Fruit fly (Drosophila melanogaster) whole organism, embryonic: ENCODE results near the gene AMPdeam.
A peak's percentile ranks its signal among the peaks of the same experiment; 100 is the strongest.

Experiments used
- CG10565 ChIP-seq: fragments of 200-800 bp; sonication (Bioruptor generic); optimal IDR thresholded peaks from 3 replicates; lab custom pipeline; 2016; ENCODE audit warnings: missing biosample characterization, mild to moderate bottlenecking, missing genetic modification characterization
- CG11560 ChIP-seq: fragments of 200-800 bp; sonication (Bioruptor generic); IDR thresholded peaks from 3 replicates; pipeline ENCODE4 v1.3.6; 2022; ENCODE audit warnings: missing biosample characterization, missing genetic modification characterization
- CG13296 ChIP-seq: fragments of 200-800 bp; sonication (Bioruptor generic); optimal IDR thresholded peaks from 3 replicates; lab custom pipeline; 2018; ENCODE audit warnings: missing biosample characterization, mild to moderate bottlenecking, missing genetic modification characterization
- CG13894 ChIP-seq: fragments of 200-800 bp; sonication (Bioruptor generic); optimal IDR thresholded peaks from 3 replicates; lab custom pipeline; 2018; ENCODE audit warnings: missing biosample characterization, mild to moderate bottlenecking, missing genetic modification characterization, moderate library complexity
- CG15011 ChIP-seq: fragments of 200-800 bp; sonication (Bioruptor generic); optimal IDR thresholded peaks from 3 replicates; lab custom pipeline; 2018; ENCODE audit warnings: missing biosample characterization, mild to moderate bottlenecking, missing genetic modification characterization
- CG15514 ChIP-seq: fragments of 200-800 bp; sonication (Bioruptor generic); optimal IDR thresholded peaks from 3 replicates; lab custom pipeline; 2017; ENCODE audit warnings: missing biosample characterization, missing genetic modification characterization, mild to moderate bottlenecking, moderate library complexity, missing genetic modification reagents
- CG1603 ChIP-seq: fragments of 200-800 bp; sonication (Bioruptor generic); optimal IDR thresholded peaks from 2 replicates; lab custom pipeline; 2019; ENCODE audit warnings: missing biosample characterization, mild to moderate bottlenecking, missing genetic modification characterization, moderate library complexity
- CG17385 ChIP-seq: fragments of 200-800 bp; sonication (Bioruptor generic); optimal IDR thresholded peaks from 3 replicates; lab custom pipeline; 2018; ENCODE audit warnings: missing biosample characterization, mild to moderate bottlenecking, missing genetic modification characterization
- CG2129 ChIP-seq: fragments of 200-800 bp; sonication (Bioruptor generic); IDR thresholded peaks from 2 replicates; pipeline ENCODE4 v1.3.6; 2022; ENCODE audit warnings: missing biosample characterization, missing genetic modification characterization; ENCODE audit not compliant: partially characterized antibody
- CG30431 ChIP-seq: fragments of 200-800 bp; sonication (Bioruptor generic); optimal IDR thresholded peaks from 2 replicates; lab custom pipeline; 2017; ENCODE audit warnings: missing biosample characterization, missing genetic modification characterization
- CG34376 ChIP-seq: fragments of 200-800 bp; sonication (Bioruptor generic); optimal IDR thresholded peaks from 2 replicates; lab custom pipeline; 2018; ENCODE audit warnings: missing biosample characterization, mild to moderate bottlenecking, missing genetic modification characterization
- CG4424 ChIP-seq: fragments of 200-800 bp; sonication (Bioruptor generic); optimal IDR thresholded peaks from 3 replicates; lab custom pipeline; 2016; ENCODE audit warnings: missing biosample characterization, missing genetic modification characterization
- CG6272 ChIP-seq: fragments of 200-800 bp; sonication (Bioruptor generic); IDR thresholded peaks from 2 replicates; pipeline ENCODE4 v1.3.6; 2022; ENCODE audit warnings: missing biosample characterization, missing genetic modification characterization
- CG6689 ChIP-seq: fragments of 200-800 bp; sonication (Bioruptor generic); IDR thresholded peaks from 2 replicates; pipeline ENCODE4 v1.3.6; 2022; ENCODE audit warnings: missing biosample characterization, missing genetic modification characterization
- CG7786 ChIP-seq: fragments of 200-800 bp; sonication (Bioruptor generic); optimal IDR thresholded peaks from 2 replicates; lab custom pipeline; 2016; ENCODE audit warnings: missing biosample characterization, missing genetic modification characterization
- CG8290 ChIP-seq, 3 experiments: fragments of 200-800 bp; sonication (Bioruptor generic); optimal IDR thresholded peaks; 2 replicates each; lab custom pipeline; 2016 to 2019; ENCODE audit warnings: missing biosample characterization in 3 of 3, missing genetic modification characterization in 3 of 3, mild to moderate bottlenecking in 2 of 3, moderate library complexity in 1 of 3
- Dek ChIP-seq: fragments of 200-800 bp; sonication (Bioruptor generic); optimal IDR thresholded peaks from 3 replicates; lab custom pipeline; 2019; ENCODE audit warnings: missing biosample characterization, mild to moderate bottlenecking, missing genetic modification characterization, moderate library complexity
- Fer1 ChIP-seq: fragments of 200-800 bp; sonication (Bioruptor generic); optimal IDR thresholded peaks from 2 replicates; lab custom pipeline; 2017; ENCODE audit warnings: missing biosample characterization, mild to moderate bottlenecking, missing genetic modification characterization
- HLHmδ ChIP-seq: fragments of 200-800 bp; sonication (Bioruptor generic); optimal IDR thresholded peaks from 2 replicates; lab custom pipeline; 2018; ENCODE audit warnings: missing biosample characterization, mild to moderate bottlenecking, missing genetic modification characterization, moderate library complexity
- Hr39 ChIP-seq: fragments of >200 bp; optimal IDR thresholded peaks from 2 replicates; lab custom pipeline; 2017
- Mad ChIP-seq: fragments of 200-800 bp; sonication (Bioruptor generic); optimal IDR thresholded peaks from 2 replicates; lab custom pipeline; 2016; ENCODE audit warnings: missing biosample characterization, missing genetic modification characterization
- Med ChIP-seq: fragments of 200-800 bp; sonication (Bioruptor generic); peaks from one replicate; lab custom pipeline; 2016; ENCODE audit warnings: missing biosample characterization, missing genetic modification characterization, mild to moderate bottlenecking, inconsistent platforms, moderate library complexity
- NK7.1 ChIP-seq: fragments of 200-800 bp; sonication (Bioruptor generic); optimal IDR thresholded peaks from 3 replicates; lab custom pipeline; 2016; ENCODE audit warnings: missing biosample characterization, missing genetic modification characterization
- cad ChIP-seq: fragments of >200 bp; optimal IDR thresholded peaks from 2 replicates; lab custom pipeline; 2017; ENCODE audit warnings: missing biosample characterization, missing genetic modification characterization
- chinmo ChIP-seq: fragments of 200-800 bp; sonication (Bioruptor generic); IDR thresholded peaks from 4 replicates; pipeline ENCODE4 v1.3.6; 2022; ENCODE audit warnings: missing biosample characterization, missing genetic modification characterization; ENCODE audit not compliant: partially characterized antibody
- crp ChIP-seq, 2 experiments: fragments of 200-800 bp; sonication (Bioruptor generic); optimal IDR thresholded peaks; 2 replicates in 1 of 2; 3 replicates in 1 of 2; lab custom pipeline; 2017; ENCODE audit warnings: missing biosample characterization in 2 of 2, missing genetic modification characterization in 2 of 2, mild to moderate bottlenecking in 1 of 2, moderate library complexity in 1 of 2
- dimm ChIP-seq: fragments of 200-800 bp; sonication (Bioruptor generic); IDR thresholded peaks from 2 replicates; pipeline ENCODE4 v1.3.6; 2022; ENCODE audit warnings: missing biosample characterization, missing genetic modification characterization
- dmrt11E ChIP-seq: fragments of 200-800 bp; sonication (Bioruptor generic); optimal IDR thresholded peaks from 3 replicates; lab custom pipeline; 2018; ENCODE audit warnings: missing biosample characterization, mild to moderate bottlenecking, missing genetic modification characterization, moderate library complexity
- dmrt99B ChIP-seq: fragments of 200-800 bp; sonication (Bioruptor generic); optimal IDR thresholded peaks from 2 replicates; lab custom pipeline; 2018; ENCODE audit warnings: missing biosample characterization, mild to moderate bottlenecking, missing genetic modification characterization, moderate library complexity
- ems ChIP-seq: fragments of 200-800 bp; sonication (Bioruptor generic); optimal IDR thresholded peaks from 3 replicates; lab custom pipeline; 2016; ENCODE audit warnings: missing biosample characterization, missing genetic modification characterization
- eve ChIP-seq, 2 experiments: fragments of >200 bp; optimal IDR thresholded peaks; 2 replicates each; lab custom pipeline; 2017; ENCODE audit warnings: missing biosample characterization in 2 of 2, missing genetic modification characterization in 2 of 2
- eyg ChIP-seq: fragments of 200-800 bp; sonication (Bioruptor generic); optimal IDR thresholded peaks from 3 replicates; lab custom pipeline; 2016; ENCODE audit warnings: missing biosample characterization, missing genetic modification characterization
- fd3F ChIP-seq: fragments of 200-800 bp; sonication (Bioruptor generic); optimal IDR thresholded peaks from 2 replicates; lab custom pipeline; 2018; ENCODE audit warnings: missing biosample characterization, mild to moderate bottlenecking, missing genetic modification characterization, moderate library complexity
- gce ChIP-seq: fragments of 200-800 bp; sonication (Bioruptor generic); IDR thresholded peaks from 3 replicates; pipeline ENCODE4 v1.3.6; 2022; ENCODE audit warnings: missing biosample characterization, missing genetic modification characterization
- gsb-n ChIP-seq: fragments of 200-800 bp; sonication (Bioruptor generic); optimal IDR thresholded peaks from 3 replicates; lab custom pipeline; 2018; ENCODE audit warnings: missing biosample characterization, mild to moderate bottlenecking, missing genetic modification characterization
- ham ChIP-seq: fragments of 200-800 bp; sonication (Bioruptor generic); IDR thresholded peaks from 2 replicates; pipeline ENCODE4 v1.3.6; 2022; ENCODE audit warnings: missing biosample characterization, missing genetic modification characterization
- hb ChIP-seq: fragments of 200-800 bp; sonication (Bioruptor generic); IDR thresholded peaks from 3 replicates; pipeline ENCODE4 v1.3.6; 2022; ENCODE audit warnings: missing biosample characterization, missing genetic modification characterization; ENCODE audit not compliant: partially characterized antibody
- jigr1 ChIP-seq: fragments of 200-800 bp; sonication (Bioruptor generic); IDR thresholded peaks from 3 replicates; pipeline ENCODE4 v1.3.6; 2022; ENCODE audit warnings: missing biosample characterization, missing genetic modification characterization
- knrl ChIP-seq: fragments of 200-800 bp; sonication (Bioruptor generic); IDR thresholded peaks from 3 replicates; pipeline ENCODE4 v1.3.6; 2022; ENCODE audit warnings: missing biosample characterization, missing genetic modification characterization; ENCODE audit not compliant: partially characterized antibody
- lilli ChIP-seq: fragments of 200-800 bp; sonication (Bioruptor generic); optimal IDR thresholded peaks from 3 replicates; lab custom pipeline; 2016; ENCODE audit warnings: missing biosample characterization, missing genetic modification characterization
- nau ChIP-seq: fragments of 200-800 bp; sonication (Bioruptor generic); optimal IDR thresholded peaks from 3 replicates; lab custom pipeline; 2017; ENCODE audit warnings: missing biosample characterization, mild to moderate bottlenecking, missing genetic modification characterization, missing genetic modification reagents
- repo ChIP-seq: fragments of 200-800 bp; sonication (Bioruptor generic); optimal IDR thresholded peaks from 2 replicates; lab custom pipeline; 2016; ENCODE audit warnings: missing biosample characterization, missing genetic modification characterization
- salm ChIP-seq: fragments of 200-800 bp; sonication (Bioruptor generic); optimal IDR thresholded peaks from 2 replicates; lab custom pipeline; 2018; ENCODE audit warnings: missing biosample characterization, mild to moderate bottlenecking, missing genetic modification characterization
- slp2 ChIP-seq: fragments of 200-800 bp; sonication (Bioruptor generic); optimal IDR thresholded peaks from 2 replicates; lab custom pipeline; 2016; ENCODE audit warnings: missing biosample characterization, missing genetic modification characterization
- sug ChIP-seq: fragments of 200-800 bp; optimal IDR thresholded peaks from 2 replicates; lab custom pipeline; 2019; ENCODE audit warnings: missing biosample characterization, mild to moderate bottlenecking, missing genetic modification characterization, moderate library complexity
- vnd ChIP-seq: fragments of 200-800 bp; sonication (Bioruptor generic); IDR thresholded peaks from 3 replicates; pipeline ENCODE4 v1.3.6; 2022; ENCODE audit warnings: missing biosample characterization, missing genetic modification characterization; ENCODE audit not compliant: partially characterized antibody
- wor ChIP-seq: fragments of 200-800 bp; sonication (Bioruptor generic); IDR thresholded peaks from 2 replicates; pipeline ENCODE4 v1.3.6; 2022; ENCODE audit warnings: missing biosample characterization, missing genetic modification characterization
- yki ChIP-seq: fragments of >200 bp; optimal IDR thresholded peaks from 3 replicates; lab custom pipeline; 2018
- z ChIP-seq: fragments of 200-800 bp; sonication (Bioruptor generic); IDR thresholded peaks from 3 replicates; pipeline ENCODE4 v1.3.6; 2022; ENCODE audit warnings: missing biosample characterization, missing genetic modification characterization
- zen2 ChIP-seq: fragments of 200-800 bp; sonication (Bioruptor generic); IDR thresholded peaks from 3 replicates; pipeline ENCODE4 v1.3.6; 2022; ENCODE audit warnings: missing biosample characterization, missing genetic modification characterization; ENCODE audit not compliant: partially characterized antibody

AMPdeam gene

DNA sequence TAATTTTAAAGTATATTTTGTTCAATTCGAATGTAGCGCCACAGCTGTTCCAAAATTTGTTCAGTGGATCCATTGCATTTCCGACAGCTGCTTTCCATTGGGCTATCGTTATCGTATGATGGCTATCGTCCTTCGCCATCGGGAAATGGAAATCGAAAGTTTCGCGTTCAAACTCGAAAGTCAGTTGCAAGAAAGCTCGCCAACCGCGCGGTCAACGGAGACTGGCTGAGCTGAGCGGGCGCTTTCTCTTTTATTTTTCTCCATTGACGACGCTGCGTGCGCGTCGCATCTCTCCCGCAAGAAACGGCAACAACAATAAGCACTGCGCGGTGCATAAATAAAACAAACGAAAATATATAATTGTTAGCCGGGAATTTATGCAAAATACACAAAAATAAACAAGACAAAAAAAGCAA lies 62.1 kb downstream of the AMPdeam start, which contains the start of gene inaE (continued):
- TF ChIP-seq CG13894 (tag; lab: Kevin White, UChicago), result no peak
- no peak for TF ChIP-seq ham
- TF ChIP-seq CG13296 (GFP tag; lab: Kevin White, UChicago), result no peak
- no peak for TF ChIP-seq CG6689 (GFP tag; lab: Robert Waterston, UW)
- no peak for TF ChIP-seq CG4424
- no peak for TF ChIP-seq dmrt11E (tag; lab: Kevin White, UChicago)
- TF ChIP-seq cad (GFP tag; lab: Kevin White, UChicago), result no peak
- TF ChIP-seq zen2 (GFP tag; lab: Robert Waterston, UW), result no peak
- TF ChIP-seq knrl (GFP tag; lab: Robert Waterston, UW), result peak; percentile 45; the same call in 1 of the 3 replicates
- TF ChIP-seq jigr1 (GFP tag; lab: Robert Waterston, UW), result no peak
- peak; percentile 36 for TF ChIP-seq Fer1
- no peak for TF ChIP-seq eyg (GFP tag; lab: Kevin White, UChicago)
- 0 out of 4 replicates have a peak, but pooled peaks have one; percentile 63 for TF ChIP-seq chinmo
- peak; percentile 54 for TF ChIP-seq CG1603 (tag; lab: Kevin White, UChicago)
- TF ChIP-seq CG17385 (GFP tag; lab: Kevin White, UChicago), result no peak
- peak; percentile 90 for TF ChIP-seq Med
- TF ChIP-seq CG2129 (GFP tag; lab: Robert Waterston, UW), result no peak
- no peak for TF ChIP-seq slp2 (GFP tag; lab: Kevin White, UChicago)
- no peak for TF ChIP-seq CG6272 (GFP tag; lab: Robert Waterston, UW)
- TF ChIP-seq fd3F, result no peak
- no peak for TF ChIP-seq nau (GFP tag; lab: Kevin White, UChicago)
- no peak for TF ChIP-seq ems (GFP tag; lab: Kevin White, UChicago)
- no peak for TF ChIP-seq lilli
- TF ChIP-seq NK7.1 (GFP tag; lab: Kevin White, UChicago), result no peak
- peak; percentile 22 to 91 for TF ChIP-seq crp (GFP tag; optimal IDR thresholded peaks at IDR 0.05; lab: Kevin White, UChicago)
- no peak for TF ChIP-seq dmrt99B
- no peak for TF ChIP-seq gsb-n (tag; lab: Kevin White, UChicago)
- TF ChIP-seq CG8290 (GFP tag; optimal IDR thresholded peaks at IDR 0.05; lab: Kevin White, UChicago), result no peak
- TF ChIP-seq CG8290 (tag; optimal IDR thresholded peaks at IDR 0.05; lab: Kevin White, UChicago), result peak in 1 of 2 experiments; percentile 63
- TF ChIP-seq salm, result no peak
- TF ChIP-seq dimm, result no peak
- no peak for TF ChIP-seq wor
- no peak for TF ChIP-seq gce (GFP tag; lab: Robert Waterston, UW)
- TF ChIP-seq hb (GFP tag; lab: Robert Waterston, UW), result peak; percentile 29; the same call in 1 of the 3 replicates
- peak; percentile 53; the same call in 1 of the 3 replicates for TF ChIP-seq vnd
- peak; percentile 3 for TF ChIP-seq sug (tag; lab: Kevin White, UChicago)
- TF ChIP-seq CG15514 (GFP tag; lab: Kevin White, UChicago), result peak; percentile 79
- TF ChIP-seq CG7786 (GFP tag; lab: Kevin White, UChicago), result no peak
- no peak for TF ChIP-seq HLHmδ (GFP tag; lab: Kevin White, UChicago)
- no peak for TF ChIP-seq CG30431 (GFP tag; lab: Kevin White, UChicago)
- no peak for TF ChIP-seq Hr39 (lab: Kevin White, UChicago)
- TF ChIP-seq repo (GFP tag; lab: Kevin White, UChicago), result no peak
- TF ChIP-seq CG34376 (GFP tag; lab: Kevin White, UChicago), result no peak
- TF ChIP-seq yki (lab: Kevin White, UChicago), result no peak
- no peak for TF ChIP-seq z
- no peak for TF ChIP-seq Mad
- TF ChIP-seq CG11560 (tag; lab: Robert Waterston, UW), result no peak
- no peak for TF ChIP-seq eve (GFP tag; optimal IDR thresholded peaks at IDR 0.05; lab: Kevin White, UChicago)
- TF ChIP-seq CG10565 (GFP tag; lab: Kevin White, UChicago), result no peak
- TF ChIP-seq Dek (tag; lab: Kevin White, UChicago), result no peak
- no peak for TF ChIP-seq CG15011 (GFP tag; lab: Kevin White, UChicago)
